Fruit fly (Drosophila melanogaster) whole organism, embryonic: Measurements from ENCODE around the gene CG31436.
A peak's percentile ranks its signal among the peaks of the same experiment; 100 is the strongest.

ENCODE experiments used
- B-H2 ChIP-seq: fragments of 200-800 bp; sonication (Bioruptor generic); optimal IDR thresholded peaks from 2 replicates; lab custom pipeline; 2018; ENCODE audit warnings: missing biosample characterization, mild to moderate bottlenecking, missing genetic modification characterization
- BEAF-32 ChIP-seq: fragments of 200-800 bp; sonication (Bioruptor generic); optimal IDR thresholded peaks from 3 replicates; lab custom pipeline; 2017; ENCODE audit warnings: missing biosample characterization, missing genetic modification characterization, mild to moderate bottlenecking, moderate library complexity, missing genetic modification reagents
- CG10209 ChIP-seq: fragments of 200-800 bp; sonication (Bioruptor generic); optimal IDR thresholded peaks from 3 replicates; lab custom pipeline; 2017; ENCODE audit warnings: missing biosample characterization, mild to moderate bottlenecking, missing genetic modification characterization, missing genetic modification reagents
- CG10543 ChIP-seq: fragments of 200-800 bp; sonication (Bioruptor generic); optimal IDR thresholded peaks from 3 replicates; lab custom pipeline; 2017; ENCODE audit warnings: missing biosample characterization, mild to moderate bottlenecking, missing genetic modification characterization, moderate library complexity
- CG11085 ChIP-seq: fragments of 200-800 bp; sonication (Bioruptor generic); IDR thresholded peaks from 2 replicates; pipeline ENCODE4 v1.3.6; 2022; ENCODE audit warnings: missing biosample characterization, missing genetic modification characterization
- CG11723 ChIP-seq: fragments of 200-800 bp; sonication (Bioruptor generic); optimal IDR thresholded peaks from 2 replicates; lab custom pipeline; 2017; ENCODE audit warnings: missing biosample characterization, mild to moderate bottlenecking, missing genetic modification characterization
- CG12071 ChIP-seq: fragments of 200-800 bp; sonication (Bioruptor generic); optimal IDR thresholded peaks from 3 replicates; lab custom pipeline; 2018; ENCODE audit warnings: missing biosample characterization, mild to moderate bottlenecking, missing genetic modification characterization
- CG13894 ChIP-seq: fragments of 200-800 bp; sonication (Bioruptor generic); optimal IDR thresholded peaks from 3 replicates; lab custom pipeline; 2018; ENCODE audit warnings: missing biosample characterization, mild to moderate bottlenecking, missing genetic modification characterization, moderate library complexity
- CG15011 ChIP-seq: fragments of 200-800 bp; sonication (Bioruptor generic); optimal IDR thresholded peaks from 3 replicates; lab custom pipeline; 2018; ENCODE audit warnings: missing biosample characterization, mild to moderate bottlenecking, missing genetic modification characterization
- CG15269 ChIP-seq: fragments of 200-800 bp; sonication (Bioruptor generic); optimal IDR thresholded peaks from 2 replicates; lab custom pipeline; 2018; ENCODE audit warnings: missing biosample characterization, mild to moderate bottlenecking, missing genetic modification characterization, moderate library complexity
- CG15601 ChIP-seq: fragments of 200-800 bp; sonication (Bioruptor generic); optimal IDR thresholded peaks from 3 replicates; lab custom pipeline; 2019; ENCODE audit warnings: missing biosample characterization, mild to moderate bottlenecking, missing genetic modification characterization, moderate library complexity
- CG1603 ChIP-seq: fragments of 200-800 bp; sonication (Bioruptor generic); optimal IDR thresholded peaks from 2 replicates; lab custom pipeline; 2019; ENCODE audit warnings: missing biosample characterization, mild to moderate bottlenecking, missing genetic modification characterization, moderate library complexity
- CG1792 ChIP-seq: fragments of 200-800 bp; sonication (Bioruptor generic); optimal IDR thresholded peaks from 2 replicates; lab custom pipeline; 2016; ENCODE audit warnings: missing biosample characterization, missing genetic modification characterization
- CG2678 ChIP-seq: fragments of 200-800 bp; sonication (Bioruptor generic); optimal IDR thresholded peaks from 3 replicates; lab custom pipeline; 2019; ENCODE audit warnings: missing biosample characterization, mild to moderate bottlenecking, missing genetic modification characterization, moderate library complexity
- CG32767 ChIP-seq: fragments of 200-800 bp; sonication (Bioruptor generic); IDR thresholded peaks from 2 replicates; pipeline ENCODE4 v1.3.6; 2022; ENCODE audit warnings: missing biosample characterization, missing genetic modification characterization
- CG3838 ChIP-seq: fragments of 200-800 bp; sonication (Bioruptor generic); optimal IDR thresholded peaks from 3 replicates; lab custom pipeline; 2016; ENCODE audit warnings: missing biosample characterization, missing genetic modification characterization
- CG4404 ChIP-seq: fragments of 200-800 bp; sonication (Bioruptor generic); IDR thresholded peaks from 2 replicates; pipeline ENCODE4 v1.3.6; 2022; ENCODE audit warnings: missing biosample characterization, missing genetic modification characterization
- CG6272 ChIP-seq: fragments of 200-800 bp; sonication (Bioruptor generic); IDR thresholded peaks from 2 replicates; pipeline ENCODE4 v1.3.6; 2022; ENCODE audit warnings: missing biosample characterization, missing genetic modification characterization
- CG6854 ChIP-seq: fragments of 200-800 bp; sonication (Bioruptor generic); optimal IDR thresholded peaks from 3 replicates; lab custom pipeline; 2017; ENCODE audit warnings: missing biosample characterization, mild to moderate bottlenecking, missing genetic modification characterization
- CG8765 ChIP-seq: fragments of 200-800 bp; sonication (Bioruptor generic); IDR thresholded peaks from 2 replicates; pipeline ENCODE4 v1.3.6; 2022; ENCODE audit warnings: missing biosample characterization, missing genetic modification characterization
- Drgx ChIP-seq: fragments of 200-800 bp; sonication (Bioruptor generic); IDR thresholded peaks from 2 replicates; pipeline ENCODE4 v1.3.6; 2022; ENCODE audit warnings: missing biosample characterization, missing genetic modification characterization
- Fer3 ChIP-seq: fragments of 200-800 bp; sonication (Bioruptor generic); optimal IDR thresholded peaks from 2 replicates; lab custom pipeline; 2018; ENCODE audit warnings: missing biosample characterization, mild to moderate bottlenecking, missing genetic modification characterization, moderate library complexity
- Hr51 ChIP-seq, 2 experiments: fragments of 200-800 bp; sonication (Bioruptor generic); optimal IDR thresholded peaks; 2 replicates in 1 of 2; 3 replicates in 1 of 2; lab custom pipeline; 2016 to 2018; ENCODE audit warnings: missing biosample characterization in 2 of 2, missing genetic modification characterization in 2 of 2, mild to moderate bottlenecking in 1 of 2, moderate library complexity in 1 of 2
- PHDP ChIP-seq: fragments of 200-800 bp; sonication (Bioruptor generic); optimal IDR thresholded peaks from 3 replicates; lab custom pipeline; 2018; ENCODE audit warnings: missing biosample characterization, mild to moderate bottlenecking, missing genetic modification characterization, moderate library complexity
- Ravus ChIP-seq: fragments of 200-800 bp; sonication (Bioruptor generic); IDR thresholded peaks from 2 replicates; pipeline ENCODE4 v1.3.6; 2022; ENCODE audit warnings: missing biosample characterization, missing genetic modification characterization
- Vsx1 ChIP-seq: fragments of 200-800 bp; sonication (Bioruptor generic); optimal IDR thresholded peaks from 2 replicates; lab custom pipeline; 2017; ENCODE audit warnings: missing biosample characterization, mild to moderate bottlenecking, missing genetic modification characterization, missing genetic modification reagents
- Xrp1 ChIP-seq: fragments of 200-800 bp; sonication (Bioruptor generic); IDR thresholded peaks from 2 replicates; pipeline ENCODE4 v1.3.6; 2022; ENCODE audit warnings: missing biosample characterization, missing genetic modification characterization
- al ChIP-seq: fragments of 200-800 bp; sonication (Bioruptor generic); IDR thresholded peaks from 2 replicates; pipeline ENCODE4 v1.3.6; 2022; ENCODE audit warnings: missing biosample characterization, missing genetic modification characterization
- bcd ChIP-seq: fragments of 200-800 bp; sonication (Bioruptor generic); optimal IDR thresholded peaks from 2 replicates; lab custom pipeline; 2017; ENCODE audit warnings: missing biosample characterization, mild to moderate bottlenecking, missing genetic modification characterization
- caup ChIP-seq: fragments of 200-800 bp; sonication (Bioruptor generic); optimal IDR thresholded peaks from 3 replicates; lab custom pipeline; 2017; ENCODE audit warnings: missing biosample characterization, mild to moderate bottlenecking, missing genetic modification characterization, moderate library complexity; ENCODE audit not compliant: severe bottlenecking
- da ChIP-seq: fragments of 200-800 bp; sonication (Bioruptor generic); optimal IDR thresholded peaks from 2 replicates; lab custom pipeline; 2016; ENCODE audit warnings: missing biosample characterization, missing genetic modification characterization
- dm ChIP-seq: fragments of 200-800 bp; sonication (Bioruptor generic); optimal IDR thresholded peaks from 3 replicates; lab custom pipeline; 2016; ENCODE audit warnings: missing biosample characterization, missing genetic modification characterization
- fd3F ChIP-seq: fragments of 200-800 bp; sonication (Bioruptor generic); optimal IDR thresholded peaks from 2 replicates; lab custom pipeline; 2018; ENCODE audit warnings: missing biosample characterization, mild to moderate bottlenecking, missing genetic modification characterization, moderate library complexity
- gce ChIP-seq: fragments of 200-800 bp; sonication (Bioruptor generic); IDR thresholded peaks from 3 replicates; pipeline ENCODE4 v1.3.6; 2022; ENCODE audit warnings: missing biosample characterization, missing genetic modification characterization
- hkb ChIP-seq, 2 experiments: fragments of 200-800 bp in 1 of 2; fragments of >200 bp in 1 of 2; sonication (Bioruptor generic) in 1 of 2; IDR thresholded peaks in 1 of 2; optimal IDR thresholded peaks in 1 of 2; 2 replicates each; pipeline versions ENCODE4 v1.3.6 to Lab custom; 2017 to 2022; ENCODE audit warnings: missing biosample characterization in 1 of 2, missing genetic modification characterization in 1 of 2
- ind ChIP-seq: fragments of 200-800 bp; sonication (Bioruptor generic); optimal IDR thresholded peaks from 3 replicates; lab custom pipeline; 2016; ENCODE audit warnings: missing biosample characterization, missing genetic modification characterization
- kay ChIP-seq: fragments of 200-800 bp; sonication (Bioruptor generic); optimal IDR thresholded peaks from 2 replicates; lab custom pipeline; 2016; ENCODE audit warnings: missing biosample characterization, missing genetic modification characterization
- nmo ChIP-seq: fragments of 200-800 bp; sonication (Bioruptor generic); optimal IDR thresholded peaks from 2 replicates; lab custom pipeline; 2018; ENCODE audit warnings: missing biosample characterization, mild to moderate bottlenecking, missing genetic modification characterization, moderate library complexity
- otp ChIP-seq: fragments of 200-800 bp; sonication (Bioruptor generic); IDR thresholded peaks from 3 replicates; pipeline ENCODE4, ENCODE4 v1.3.6; 2022; ENCODE audit warnings: missing biosample characterization, missing genetic modification characterization
- pho ChIP-seq: fragments of 200-800 bp; sonication (Bioruptor generic); optimal IDR thresholded peaks from 2 replicates; lab custom pipeline; 2016; ENCODE audit warnings: missing biosample characterization, missing genetic modification characterization
- sc ChIP-seq, 3 experiments: fragments of >200 bp in 2 of 3; fragments of 200-800 bp in 1 of 3; sonication (Bioruptor generic) in 1 of 3; optimal IDR thresholded peaks; 2 replicates in 2 of 3; 3 replicates in 1 of 3; lab custom pipeline; 2017; ENCODE audit warnings: mild to moderate bottlenecking in 1 of 3, missing biosample characterization in 1 of 3, missing genetic modification characterization in 1 of 3, missing genetic modification reagents in 1 of 3
- sens ChIP-seq: fragments of 200-800 bp; sonication (Bioruptor generic); peaks from one replicate; lab custom pipeline; 2016; ENCODE audit warnings: missing biosample characterization, missing genetic modification characterization
- sqz ChIP-seq: fragments of 200-800 bp; sonication (Bioruptor generic); optimal IDR thresholded peaks from 3 replicates; lab custom pipeline; 2018; ENCODE audit warnings: missing biosample characterization, mild to moderate bottlenecking, missing genetic modification characterization
- tin ChIP-seq: fragments of 200-800 bp; sonication (Bioruptor generic); optimal IDR thresholded peaks from 3 replicates; lab custom pipeline; 2016; ENCODE audit warnings: missing biosample characterization, missing genetic modification characterization
- tio ChIP-seq: fragments of 200-800 bp; sonication (Bioruptor generic); optimal IDR thresholded peaks from 2 replicates; lab custom pipeline; 2017; ENCODE audit warnings: missing biosample characterization, missing genetic modification characterization, inconsistent platforms
- tna ChIP-seq: fragments of 200-800 bp; sonication (Bioruptor generic); IDR thresholded peaks from 2 replicates; pipeline ENCODE4 v1.3.6; 2022; ENCODE audit warnings: missing biosample characterization, missing genetic modification characterization; ENCODE audit not compliant: partially characterized antibody
- tx ChIP-seq: fragments of 200-800 bp; sonication (Bioruptor generic); optimal IDR thresholded peaks from 2 replicates; lab custom pipeline; 2016; ENCODE audit warnings: missing biosample characterization, missing genetic modification characterization
- vnd ChIP-seq: fragments of 200-800 bp; sonication (Bioruptor generic); IDR thresholded peaks from 3 replicates; pipeline ENCODE4 v1.3.6; 2022; ENCODE audit warnings: missing biosample characterization, missing genetic modification characterization; ENCODE audit not compliant: partially characterized antibody
- wek ChIP-seq: fragments of 200-800 bp; sonication (Bioruptor generic); optimal IDR thresholded peaks from 3 replicates; lab custom pipeline; 2018; ENCODE audit warnings: missing biosample characterization, mild to moderate bottlenecking, missing genetic modification characterization, moderate library complexity

The CG31436 gene

DNA sequence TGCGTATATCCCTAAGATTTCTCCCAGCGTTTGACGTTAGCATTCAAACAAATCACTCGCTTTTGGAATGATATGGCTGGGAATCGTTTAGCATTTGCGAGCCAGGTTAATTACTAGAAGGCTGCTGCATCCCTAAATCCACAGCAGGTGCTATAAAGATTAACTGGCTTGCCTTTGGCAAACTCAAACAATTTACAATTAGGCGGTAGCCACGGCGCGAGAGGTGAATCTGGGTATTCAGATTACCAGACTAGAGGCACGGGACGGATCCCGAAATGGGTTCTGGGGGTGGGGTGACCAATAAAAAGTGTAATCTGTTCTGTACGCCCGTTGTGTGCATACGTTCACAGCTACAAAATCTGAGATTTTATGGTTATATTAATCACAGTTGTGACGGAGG, 22.8 kb upstream of the CG31436 start, which contains the start of gene CG11892 (continued):
- TF ChIP-seq ind (no peak), Vsx1 (GFP tag; lab: Kevin White, UChicago) (peak; percentile 45), tx (no peak), tin (GFP tag; lab: Kevin White, UChicago) (no peak), sens (GFP tag; lab: Kevin White, UChicago) (no peak), pho (no peak), kay (GFP tag; lab: Kevin White, UChicago) (no peak), Ravus (GFP tag; lab: Robert Waterston, UW) (no peak), CG10543 (GFP tag; lab: Kevin White, UChicago) (peak; percentile 72), sc (optimal IDR thresholded peaks at IDR 0.05; lab: Kevin White, UChicago) (no peak), sc (GFP tag; optimal IDR thresholded peaks at IDR 0.05; lab: Kevin White, UChicago) (no peak), CG2678 (tag; lab: Kevin White, UChicago) (peak; percentile 65), CG10209 (peak; percentile 26), Fer3 (tag; lab: Kevin White, UChicago) (peak; percentile 56), CG13894 (peak; percentile 68), BEAF-32 (GFP tag; lab: Kevin White, UChicago) (no peak), CG12071 (peak; percentile 81), otp (GFP tag; lab: Robert Waterston, UW) (peak; percentile 45; the same call in 1 of the 3 replicates), al (GFP tag; lab: Robert Waterston, UW) (no peak), CG15269 (tag; lab: Kevin White, UChicago) (peak; percentile 60), CG1603 (tag; lab: Kevin White, UChicago) (peak; percentile 56), CG15601 (tag; lab: Kevin White, UChicago) (no peak), CG3838 (GFP tag; lab: Kevin White, UChicago) (no peak), CG4404 (no peak), sqz (GFP tag; lab: Kevin White, UChicago) (no peak), Drgx (no peak), Hr51 (GFP tag; optimal IDR thresholded peaks at IDR 0.05; lab: Kevin White, UChicago) (no peak), CG6854 (GFP tag; lab: Kevin White, UChicago) (peak; percentile 40), CG6272 (GFP tag; lab: Robert Waterston, UW) (no peak), fd3F (GFP tag; lab: Kevin White, UChicago) (peak; percentile 28), B-H2 (GFP tag; lab: Kevin White, UChicago) (peak; percentile 19), caup (GFP tag; lab: Kevin White, UChicago) (peak; percentile 58), CG11085 (no peak), gce (GFP tag; lab: Robert Waterston, UW) (no peak), CG1792 (GFP tag; lab: Kevin White, UChicago) (no peak), dm (GFP tag; lab: Kevin White, UChicago) (no peak), Xrp1 (no peak), CG8765 (GFP tag; lab: Robert Waterston, UW) (no peak), CG15011 (GFP tag; lab: Kevin White, UChicago) (peak; percentile 31), CG32767 (no peak), nmo (GFP tag; lab: Kevin White, UChicago) (no peak), PHDP (tag; lab: Kevin White, UChicago) (peak; percentile 58), tna (GFP tag; lab: Robert Waterston, UW) (no peak), tio (no peak), CG11723 (GFP tag; lab: Kevin White, UChicago) (peak; percentile 11), bcd (GFP tag; lab: Kevin White, UChicago) (peak; percentile 20), da (GFP tag; lab: Kevin White, UChicago) (no peak), vnd (GFP tag; lab: Robert Waterston, UW) (no peak), wek (peak; percentile 49), hkb (optimal IDR thresholded peaks at IDR 0.05; lab: Kevin White, UChicago) (no peak), hkb (GFP tag; IDR thresholded peaks at IDR 0.05; lab: Robert Waterston, UW) (peak; percentile 27; the same call in 1 of the 2 replicates)
